Fruit fly (Drosophila melanogaster): Measurements from ENCODE around the gene betaggt-I.
A peak's percentile ranks its signal among the peaks of the same experiment; 100 is the strongest.

betaggt-I gene

dm6 chr2L:4907986-4908385 is 37.4 kb upstream of the betaggt-I start (continued):
- TF ChIP-seq CG6791 (GFP tag; IDR thresholded peaks at IDR 0.05; ENCODE audit: partially characterized antibody) (no peak), Antp (GFP tag; optimal IDR thresholded peaks at IDR 0.05) (no peak), CG7786 (GFP tag; optimal IDR thresholded peaks at IDR 0.05) (no peak), CG16863 (GFP tag; optimal IDR thresholded peaks at IDR 0.05) (no peak), HHEX (GFP tag; optimal IDR thresholded peaks at IDR 0.05) (peak; percentile 74), ATbp (GFP tag; optimal IDR thresholded peaks at IDR 0.05) (peak; percentile 81), CG8281 (tag; optimal IDR thresholded peaks at IDR 0.05) (peak; percentile 59), CG5180 (GFP tag; optimal IDR thresholded peaks at IDR 0.05) (peak; percentile 75), CG7372 (GFP tag; IDR thresholded peaks at IDR 0.05) (peak; percentile 31; the same call in 1 of the 2 replicates), Gug (GFP tag; IDR thresholded peaks at IDR 0.05) (no peak), CG31441 (GFP tag; IDR thresholded peaks at IDR 0.05) (peak; percentile 93), CG10209 (GFP tag; optimal IDR thresholded peaks at IDR 0.05) (peak; percentile 73), Dref (GFP tag; IDR thresholded peaks at IDR 0.05) (no peak), nerfin-1 (tag; optimal IDR thresholded peaks at IDR 0.05) (peak; percentile 77), CG9727 (GFP tag; optimal IDR thresholded peaks at IDR 0.05) (peak; percentile 35), CG10321 (GFP tag; IDR thresholded peaks at IDR 0.05) (peak; percentile 47; the same call in 1 of the 2 replicates), Drgx (GFP tag; IDR thresholded peaks at IDR 0.05) (peak; percentile 85), CG12071 (GFP tag; optimal IDR thresholded peaks at IDR 0.05) (peak; percentile 61), p53 (GFP tag; optimal IDR thresholded peaks at IDR 0.05) (no peak), emc (GFP tag; optimal IDR thresholded peaks at IDR 0.05) (no peak), Dp (GFP tag; optimal IDR thresholded peaks at IDR 0.05) (no peak), ewg (GFP tag; optimal IDR thresholded peaks at IDR 0.05) (peak; percentile 64), pzg (GFP tag; optimal IDR thresholded peaks at IDR 0.05) (no peak), sens-2 (GFP tag; IDR thresholded peaks at IDR 0.05) (peak; percentile 68; the same call in 1 of the 2 replicates), mirr (GFP tag; optimal IDR thresholded peaks at IDR 0.05) (no peak), chif (GFP tag; optimal IDR thresholded peaks at IDR 0.05) (peak in 1 of 2 experiments; percentile 22), jumu (GFP tag; optimal IDR thresholded peaks at IDR 0.05) (no peak), Oaz (GFP tag; IDR thresholded peaks at IDR 0.05) (peak; percentile 23; the same call in 1 of the 2 replicates), Stat92E (GFP tag; optimal IDR thresholded peaks at IDR 0.05) (no peak), danr (GFP tag; IDR thresholded peaks at IDR 0.05) (peak; percentile 56; the same call in 1 of the 2 replicates), sc (optimal IDR thresholded peaks at IDR 0.05) (no peak), sc (GFP tag; optimal IDR thresholded peaks at IDR 0.05) (peak; percentile 48), tgo (GFP tag; IDR thresholded peaks at IDR 0.05) (peak; percentile 77; the same call in 2 of the 3 replicates), NC2β (GFP tag; optimal IDR thresholded peaks at IDR 0.05) (no peak), tx (GFP tag; optimal IDR thresholded peaks at IDR 0.05) (no peak), CG6272 (GFP tag; IDR thresholded peaks at IDR 0.05) (no peak), otp (GFP tag; IDR thresholded peaks at IDR 0.05) (peak; percentile 30; the same call in 1 of the 3 replicates), CG42726 (GFP tag; IDR thresholded peaks at IDR 0.05; ENCODE audit: partially characterized antibody) (no peak), E2f1 (GFP tag; IDR thresholded peaks at IDR 0.05) (peak; percentile 61), Fer3 (tag; optimal IDR thresholded peaks at IDR 0.05) (peak; percentile 74), fd102C (GFP tag; optimal IDR thresholded peaks at IDR 0.05) (no peak), CG12104 (GFP tag; optimal IDR thresholded peaks at IDR 0.05) (peak; percentile 64), CG4404 (GFP tag; IDR thresholded peaks at IDR 0.05) (no peak), lbe (GFP tag; optimal IDR thresholded peaks at IDR 0.05) (no peak), CG10431 (GFP tag; optimal IDR thresholded peaks at IDR 0.05) (no peak), CG7839 (tag; optimal IDR thresholded peaks at IDR 0.05) (peak; percentile 70), Sox102F (GFP tag; optimal IDR thresholded peaks at IDR 0.05) (peak; percentile 93), pho (GFP tag; optimal IDR thresholded peaks at IDR 0.05) (no peak), Tbp (GFP tag; optimal IDR thresholded peaks at IDR 0.05) (no peak), CG6689 (GFP tag; IDR thresholded peaks at IDR 0.05) (peak; percentile 64), Hsf (GFP tag; optimal IDR thresholded peaks at IDR 0.05) (peak; percentile 47)

Data from whole organism, embryonic.